Fruit fly (Drosophila melanogaster) Kc167 (cell line): ENCODE measurements around the gene Eaf6.

Experiments
- Myc ChIP-seq: fragments of >200 bp; optimal IDR thresholded peaks from 2 replicates; lab custom pipeline; 2017; ENCODE audit warnings: missing external identifiers
- h ChIP-seq: fragments of >200 bp; optimal IDR thresholded peaks from 3 replicates; lab custom pipeline; 2018; ENCODE audit warnings: missing external identifiers
- psq ChIP-seq: fragments of >200 bp; optimal IDR thresholded peaks from 2 replicates; lab custom pipeline; 2017; ENCODE audit warnings: missing external identifiers

dm6 chr3L:5641547-5641946, 33.4 kb upstream of the Eaf6 start:
- no peak for TF ChIP-seq Myc
- no peak for TF ChIP-seq psq
- no peak for TF ChIP-seq h (lab: Kevin White, UChicago)
